Worm (Caenorhabditis elegans) whole organism, midembryonic: ENCODE data around the gene F48F5.6.

Experiments
- T22C8.4 ChIP-seq: fragments of 200-800 bp; sonication (Bioruptor generic); IDR thresholded peaks from 2 replicates; pipeline ENCODE4 v1.3.6; 2022; ENCODE audit warnings: missing genetic modification characterization, missing compliant biosample characterization
- cog-1 ChIP-seq: sonication (generic microtip); optimal IDR thresholded peaks from 2 replicates; lab custom pipeline; 2016; ENCODE audit warnings: missing genetic modification characterization, missing compliant biosample characterization
- flt-1 ChIP-seq: fragments of 200-800 bp; sonication (Bioruptor generic); IDR thresholded peaks from 2 replicates; pipeline ENCODE4 v1.3.6; 2022; ENCODE audit warnings: missing genetic modification characterization, missing compliant biosample characterization
- klf-2 ChIP-seq: fragments of 200-800 bp; sonication (Bioruptor generic); conservative IDR thresholded peaks from 2 replicates; pipeline ENCODE4 v1.3.6; 2022; ENCODE audit warnings: missing genetic modification reagents, missing genetic modification characterization, missing compliant biosample characterization
- med-1 ChIP-seq: sonication (generic microtip); optimal IDR thresholded peaks from 2 replicates; lab custom pipeline; 2017; ENCODE audit warnings: missing genetic modification characterization, mild to moderate bottlenecking, missing compliant biosample characterization, antibody characterized with exemption, missing genetic modification reagents; ENCODE audit not compliant: insufficient read depth
- ref-1 ChIP-seq: fragments of 200-800 bp; sonication (Bioruptor generic); conservative IDR thresholded peaks from 2 replicates; pipeline ENCODE4 v1.3.6; 2022; ENCODE audit warnings: missing genetic modification reagents, missing genetic modification characterization, missing compliant biosample characterization
- tab-1 ChIP-seq: fragments of 200-800 bp; sonication (Bioruptor generic); IDR thresholded peaks from 2 replicates; pipeline ENCODE4 v1.3.6; 2022; ENCODE audit warnings: missing genetic modification characterization, missing compliant biosample characterization
- ztf-23 ChIP-seq: fragments of 200-800 bp; sonication (Bioruptor generic); IDR thresholded peaks from 2 replicates; pipeline ENCODE4 v1.3.6; 2022; ENCODE audit warnings: missing genetic modification reagents, missing genetic modification characterization, missing compliant biosample characterization
- ztf-29 ChIP-seq: fragments of 200-800 bp; sonication (Bioruptor generic); IDR thresholded peaks from 2 replicates; pipeline ENCODE4 v1.3.6; 2022; ENCODE audit warnings: missing genetic modification reagents, missing genetic modification characterization, missing compliant biosample characterization

The F48F5.6 gene

DNA sequence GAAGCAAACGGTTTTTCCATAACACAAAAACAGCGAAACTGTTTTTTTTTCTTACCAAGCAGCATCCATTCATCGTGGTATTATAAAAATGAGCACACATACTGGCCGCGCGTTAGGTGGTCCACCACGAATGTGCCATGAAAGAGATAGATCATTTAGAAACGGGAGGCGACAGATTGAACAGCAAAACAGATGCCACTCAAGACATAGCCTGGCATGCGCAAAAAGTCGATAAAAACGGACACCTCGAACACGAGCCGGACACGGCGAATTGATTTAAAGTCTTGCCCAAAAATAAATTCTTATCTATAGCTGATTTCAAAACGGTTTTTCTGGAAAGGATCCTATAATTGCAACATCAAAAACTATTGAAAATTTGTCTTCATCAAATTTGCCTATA is 4.2 kb upstream of the F48F5.6 start:
- TF ChIP-seq ztf-23 (GFP tag; lab: Robert Waterston, UW) (0 out of 2 replicates have a peak, but pooled peaks have one; percentile 30), ztf-29 (GFP tag; lab: Robert Waterston, UW) (no peak), T22C8.4 (GFP tag; lab: Robert Waterston, UW) (0 out of 2 replicates have a peak, but pooled peaks have one; percentile 31)

DNA sequence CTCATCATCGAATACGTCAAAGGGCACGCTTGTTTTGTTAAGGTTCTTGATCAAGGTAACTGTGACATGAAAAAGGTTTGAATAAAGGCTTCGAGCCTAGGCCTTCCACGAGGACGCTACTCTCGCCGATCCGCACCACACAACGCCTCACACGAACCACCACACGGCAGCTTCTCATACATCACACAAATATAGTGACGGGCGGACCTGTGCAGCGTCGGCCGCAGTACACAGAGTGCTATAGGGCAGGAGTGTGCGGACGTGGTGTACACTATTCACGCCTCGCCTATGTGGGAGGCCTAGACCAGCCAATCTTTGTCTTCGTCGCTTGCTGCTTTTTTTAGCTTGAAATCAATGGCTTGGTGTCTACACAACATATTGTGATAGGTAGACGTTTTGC is 2.7 kb upstream of the F48F5.6 start:
- TF ChIP-seq med-1 (GFP tag; lab: Kevin White, UChicago): no peak
- TF ChIP-seq cog-1 (tag; lab: Kevin White, UChicago): no peak
- TF ChIP-seq ztf-23 (GFP tag; lab: Robert Waterston, UW): no peak
- TF ChIP-seq tab-1 (GFP tag; lab: Robert Waterston, UW): no peak
- no peak for TF ChIP-seq flt-1 (GFP tag; lab: Robert Waterston, UW)
- TF ChIP-seq T22C8.4 (GFP tag; lab: Robert Waterston, UW): no peak
- TF ChIP-seq ref-1 (GFP tag; lab: Robert Waterston, UW): no peak
- no peak for TF ChIP-seq klf-2 (GFP tag; lab: Robert Waterston, UW)
- TF ChIP-seq ztf-29 (GFP tag; lab: Robert Waterston, UW): no peak

DNA sequence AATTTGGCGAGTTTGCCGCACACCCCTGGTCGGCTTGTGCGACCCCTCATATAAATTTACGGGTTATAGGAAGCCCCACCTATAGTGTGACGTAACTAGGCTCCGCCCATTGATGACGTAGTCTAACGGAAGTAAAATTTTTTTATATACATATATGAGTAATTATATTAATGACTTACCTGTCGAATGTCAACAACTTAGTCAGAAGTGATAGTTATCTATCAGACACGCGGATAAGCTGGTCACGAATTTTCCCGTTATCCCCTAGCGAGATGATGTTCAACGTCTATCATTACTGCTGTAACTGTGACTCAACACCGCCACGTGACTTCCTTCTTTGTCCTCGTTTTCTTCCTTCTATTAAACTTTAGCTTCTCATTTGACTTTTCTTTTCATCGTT is 827 bp upstream of the F48F5.6 start, which contains the start of gene srd-70:
TSS of gene srd-70 (plus strand) at position 301 of the 400 bp plus-strand sequence.
- TF ChIP-seq cog-1 (tag; lab: Kevin White, UChicago) (no peak), ref-1 (GFP tag; lab: Robert Waterston, UW) (no peak), med-1 (GFP tag; lab: Kevin White, UChicago) (no peak), ztf-29 (GFP tag; lab: Robert Waterston, UW) (no peak), klf-2 (GFP tag; lab: Robert Waterston, UW) (no peak), flt-1 (GFP tag; lab: Robert Waterston, UW) (no peak), T22C8.4 (GFP tag; lab: Robert Waterston, UW) (no peak), ztf-23 (GFP tag; lab: Robert Waterston, UW) (no peak), tab-1 (GFP tag; lab: Robert Waterston, UW) (no peak)

DNA sequence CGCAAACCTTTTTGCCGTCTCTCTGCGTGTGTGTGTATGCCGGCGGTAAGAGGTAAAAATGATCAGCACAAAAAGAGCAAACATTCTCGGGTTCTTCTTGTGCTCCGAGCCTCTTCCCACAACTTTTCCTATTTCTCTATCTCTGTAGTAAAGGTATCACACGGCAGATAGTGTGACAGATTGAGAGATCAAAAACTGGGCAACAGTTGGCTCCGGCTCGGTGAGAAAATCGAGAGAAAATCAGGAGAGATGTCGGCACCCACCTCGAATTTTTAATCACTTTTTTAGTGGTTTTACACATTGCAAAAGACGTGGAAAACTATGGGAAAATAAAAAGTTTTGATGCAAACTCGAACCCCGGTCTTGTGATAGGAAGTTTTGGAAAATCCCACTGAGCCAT is 1.2 kb downstream of the F48F5.6 start:
- no peak for TF ChIP-seq flt-1 (GFP tag; lab: Robert Waterston, UW)
- no peak for TF ChIP-seq tab-1 (GFP tag; lab: Robert Waterston, UW)
- TF ChIP-seq ztf-23 (GFP tag; lab: Robert Waterston, UW): no peak
- no peak for TF ChIP-seq cog-1 (tag; lab: Kevin White, UChicago)
- no peak for TF ChIP-seq T22C8.4 (GFP tag; lab: Robert Waterston, UW)
- no peak for TF ChIP-seq ztf-29 (GFP tag; lab: Robert Waterston, UW)
- no peak for TF ChIP-seq med-1 (GFP tag; lab: Kevin White, UChicago)
- TF ChIP-seq ref-1 (GFP tag; lab: Robert Waterston, UW): no peak
- no peak for TF ChIP-seq klf-2 (GFP tag; lab: Robert Waterston, UW)

DNA sequence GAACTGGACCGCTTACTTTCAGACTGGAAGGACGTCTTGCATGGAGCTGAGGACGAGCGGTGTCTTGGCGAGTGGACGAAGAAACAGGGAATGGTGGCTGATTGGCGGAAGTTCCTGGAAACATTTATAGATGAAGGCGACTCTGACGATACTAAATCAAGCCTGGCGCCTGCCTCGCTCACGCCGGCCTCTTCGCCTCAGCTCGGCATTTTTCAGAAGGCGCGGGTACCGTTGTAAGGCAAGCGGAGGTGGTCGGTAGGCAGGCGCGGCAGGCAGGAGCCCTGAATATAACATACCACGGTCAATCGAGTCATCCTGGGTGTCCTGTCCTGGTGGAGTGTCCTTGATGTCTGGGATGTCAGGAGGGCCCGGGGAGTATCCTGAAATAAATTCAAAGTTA is 7.1 kb downstream of the F48F5.6 start:
- no peak for TF ChIP-seq med-1 (GFP tag; lab: Kevin White, UChicago)
- no peak for TF ChIP-seq cog-1 (tag; lab: Kevin White, UChicago)
- TF ChIP-seq tab-1 (GFP tag; lab: Robert Waterston, UW): no peak
- no peak for TF ChIP-seq flt-1 (GFP tag; lab: Robert Waterston, UW)
- TF ChIP-seq ztf-29 (GFP tag; lab: Robert Waterston, UW): no peak
- TF ChIP-seq T22C8.4 (GFP tag; lab: Robert Waterston, UW): no peak
- TF ChIP-seq ztf-23 (GFP tag; lab: Robert Waterston, UW): no peak
- TF ChIP-seq klf-2 (GFP tag; lab: Robert Waterston, UW): no peak
- no peak for TF ChIP-seq ref-1 (GFP tag; lab: Robert Waterston, UW)

DNA sequence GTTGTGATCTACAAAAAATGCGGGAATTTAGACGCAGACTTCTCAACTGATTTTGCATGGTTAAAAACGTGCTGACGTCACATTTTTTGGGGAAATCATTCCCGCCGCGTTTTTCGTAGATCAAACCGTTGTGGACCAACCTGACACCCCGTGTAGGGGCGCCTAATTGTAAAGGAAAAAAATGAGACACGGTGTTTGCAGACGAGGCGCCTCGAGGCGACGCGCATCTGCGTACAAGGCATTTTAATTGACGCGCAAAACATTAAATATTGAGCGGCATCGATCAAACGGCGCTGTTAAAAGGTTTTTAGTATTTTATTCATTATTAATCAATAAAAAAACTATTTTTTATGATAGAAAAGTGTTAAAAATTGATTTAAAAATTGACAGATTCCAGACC is 21.6 kb downstream of the F48F5.6 start:
- TF ChIP-seq tab-1 (GFP tag; lab: Robert Waterston, UW): 0 out of 2 replicates have a peak, but pooled peaks have one; percentile 37

DNA sequence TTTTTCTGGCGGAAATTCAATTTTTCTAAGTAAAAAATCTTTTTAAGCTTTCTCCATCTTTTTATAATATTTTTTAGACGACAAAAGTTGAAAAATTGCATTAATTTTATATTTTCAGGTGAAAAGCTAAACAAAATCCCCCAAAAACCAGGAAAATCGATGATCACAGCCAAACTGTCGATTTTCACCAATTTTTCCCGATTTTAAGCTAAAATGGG is 27.9 kb downstream of the F48F5.6 start, which contains the start of the genes fce-2 and F48F5.8:
TSS of gene fce-2 (plus strand) at position 119 of the 218 bp plus-strand sequence.
TSS of gene F48F5.8 (plus strand) at position 160 of the 218 bp plus-strand sequence.
- TF ChIP-seq klf-2 (GFP tag; lab: Robert Waterston, UW) (no peak), flt-1 (GFP tag; lab: Robert Waterston, UW) (no peak), cog-1 (tag; lab: Kevin White, UChicago) (no peak), tab-1 (GFP tag; lab: Robert Waterston, UW) (no peak), T22C8.4 (GFP tag; lab: Robert Waterston, UW) (no peak), ztf-29 (GFP tag; lab: Robert Waterston, UW) (no peak)

DNA sequence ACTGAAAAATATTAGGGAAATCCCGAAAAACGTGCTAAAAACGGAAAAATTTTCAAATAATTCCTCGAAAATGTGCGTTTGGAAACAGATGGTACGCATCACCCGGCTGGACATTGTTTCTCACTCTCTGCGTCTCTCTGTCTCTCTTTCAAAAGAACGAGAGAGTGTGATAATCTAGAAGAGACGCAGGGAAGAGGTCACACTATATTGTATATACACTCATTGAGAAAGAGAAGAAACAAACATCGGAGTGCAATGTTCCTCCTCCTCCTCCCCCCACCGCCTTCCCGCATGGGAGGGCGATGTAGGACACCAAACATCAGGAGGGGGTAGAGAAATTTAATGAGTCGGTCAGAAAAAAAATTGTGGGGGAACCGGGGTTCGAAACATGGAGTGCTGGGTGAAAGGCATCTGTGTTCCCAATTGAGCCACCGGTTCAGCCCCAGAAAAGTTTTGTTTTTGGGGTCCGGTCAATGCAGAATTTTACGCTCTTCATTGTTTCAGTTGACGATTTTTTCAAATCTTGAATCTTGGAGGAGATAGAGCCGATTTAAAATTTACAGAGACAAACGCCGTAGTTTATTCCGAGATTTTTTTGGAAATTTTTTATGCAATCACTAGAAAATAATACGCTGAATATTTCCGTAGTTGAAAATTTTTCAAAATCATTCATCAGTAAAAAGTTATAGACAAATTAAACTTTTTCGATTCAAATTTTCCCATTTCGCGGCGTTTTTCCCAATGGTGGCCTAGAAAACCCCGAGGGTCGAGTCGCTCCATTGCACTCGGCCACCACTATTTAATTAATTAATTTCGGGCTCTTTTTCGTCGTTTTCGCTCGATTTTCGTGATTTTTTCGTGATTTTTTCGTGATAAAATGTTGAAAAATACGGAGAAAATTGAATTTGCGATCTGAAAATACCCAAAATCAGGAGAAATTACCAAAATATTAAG is 28.5 kb downstream of the F48F5.6 start:
- TF ChIP-seq tab-1 (GFP tag; lab: Robert Waterston, UW): no peak
- TF ChIP-seq ztf-23 (GFP tag; lab: Robert Waterston, UW): 0 out of 2 replicates have a peak, but pooled peaks have one; percentile 36
- TF ChIP-seq flt-1 (GFP tag; lab: Robert Waterston, UW): peak; percentile 45; the same call in 1 of the 2 replicates
- no peak for TF ChIP-seq med-1 (GFP tag; lab: Kevin White, UChicago)
- no peak for TF ChIP-seq ztf-29 (GFP tag; lab: Robert Waterston, UW)
- TF ChIP-seq klf-2 (GFP tag; lab: Robert Waterston, UW): no peak
- TF ChIP-seq cog-1 (tag; lab: Kevin White, UChicago): peak; percentile 94
- no peak for TF ChIP-seq T22C8.4 (GFP tag; lab: Robert Waterston, UW)
- no peak for TF ChIP-seq ref-1 (GFP tag; lab: Robert Waterston, UW)

DNA sequence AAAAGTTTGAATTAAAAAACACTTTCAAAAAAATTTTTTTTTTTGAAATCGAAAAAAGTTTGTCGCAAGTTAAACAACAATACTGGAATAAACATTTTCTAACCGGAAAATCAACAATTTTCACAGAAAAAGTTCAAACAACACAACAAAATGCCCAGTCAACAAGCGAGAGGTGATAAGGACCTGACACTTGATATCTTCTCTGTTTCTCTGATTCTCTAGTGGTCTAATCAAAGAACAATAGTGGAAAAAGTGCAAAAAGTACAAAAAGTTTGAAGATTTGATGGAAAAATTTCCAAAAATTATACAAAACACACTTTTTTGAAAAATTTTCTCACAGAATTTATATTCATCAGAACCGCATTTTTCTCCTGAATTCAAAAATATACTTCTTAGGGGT is 29.6 kb downstream of the F48F5.6 start:
- no peak for TF ChIP-seq ztf-23 (GFP tag; lab: Robert Waterston, UW)
- no peak for TF ChIP-seq ztf-29 (GFP tag; lab: Robert Waterston, UW)
- TF ChIP-seq klf-2 (GFP tag; lab: Robert Waterston, UW): no peak
- no peak for TF ChIP-seq med-1 (GFP tag; lab: Kevin White, UChicago)
- TF ChIP-seq cog-1 (tag; lab: Kevin White, UChicago): no peak
- TF ChIP-seq tab-1 (GFP tag; lab: Robert Waterston, UW): no peak
- no peak for TF ChIP-seq T22C8.4 (GFP tag; lab: Robert Waterston, UW)
- TF ChIP-seq ref-1 (GFP tag; lab: Robert Waterston, UW): no peak
